Worm (Caenorhabditis elegans) whole organism, L3 larva: ENCODE measurements around the gene C12D5.5.

Source experiments
- aly-2 ChIP-seq: fragments of 150-350 bp; optimal IDR thresholded peaks from 2 replicates; lab custom pipeline; 2014; ENCODE audit warnings: missing biosample characterization, missing genetic modification characterization
- ceh-28 ChIP-seq: fragments of 150-350 bp; optimal IDR thresholded peaks from 2 replicates; lab custom pipeline; 2014; ENCODE audit warnings: missing biosample characterization, missing genetic modification reagents, missing genetic modification characterization
- ceh-82 ChIP-seq: fragments of 150-350 bp; optimal IDR thresholded peaks from 2 replicates; lab custom pipeline; 2014; ENCODE audit warnings: missing biosample characterization, missing genetic modification characterization
- daf-12 ChIP-seq: fragments of 150-350 bp; optimal IDR thresholded peaks from 2 replicates; lab custom pipeline; 2014; ENCODE audit warnings: missing biosample characterization, missing genetic modification reagents, missing genetic modification characterization
- egl-27 ChIP-seq: sonication (generic microtip); optimal IDR thresholded peaks from 4 replicates; lab custom pipeline; 2017; ENCODE audit warnings: missing biosample characterization, missing genetic modification reagents, missing genetic modification characterization
- egl-5 ChIP-seq: fragments of 150-350 bp; optimal IDR thresholded peaks from 2 replicates; lab custom pipeline; 2017; ENCODE audit warnings: missing biosample characterization, missing genetic modification reagents, missing genetic modification characterization, inconsistent platforms
- elt-1 ChIP-seq: fragments of 150-350 bp; optimal IDR thresholded peaks from 2 replicates; lab custom pipeline; 2014; ENCODE audit warnings: missing biosample characterization, missing genetic modification characterization
- elt-2 ChIP-seq: sonication (generic microtip); optimal IDR thresholded peaks from 2 replicates; lab custom pipeline; 2016; ENCODE audit warnings: missing genetic modification reagents, mild to moderate bottlenecking, missing genetic modification characterization, missing compliant biosample characterization
- elt-3 ChIP-seq, 3 experiments: fragments of 150-350 bp in 1 of 3; sonication (generic microtip) in 2 of 3; optimal IDR thresholded peaks; 2 replicates in 2 of 3; 4 replicates in 1 of 3; lab custom pipeline; 2014 to 2017; ENCODE audit warnings: missing biosample characterization in 3 of 3, missing genetic modification characterization in 3 of 3
- eor-1 ChIP-seq, 2 experiments: fragments of 150-350 bp; optimal IDR thresholded peaks; 2 replicates each; lab custom pipeline; 2014 to 2018; ENCODE audit warnings: missing biosample characterization in 2 of 2, missing genetic modification characterization in 2 of 2
- fkh-10 ChIP-seq: sonication (generic microtip); optimal IDR thresholded peaks from 2 replicates; lab custom pipeline; 2017; ENCODE audit warnings: missing biosample characterization, missing genetic modification reagents, missing genetic modification characterization
- fkh-2 ChIP-seq: fragments of 150-350 bp; optimal IDR thresholded peaks from 2 replicates; lab custom pipeline; 2014; ENCODE audit warnings: missing biosample characterization, missing genetic modification reagents, missing genetic modification characterization
- hmg-11 ChIP-seq: sonication (generic microtip); optimal IDR thresholded peaks from 2 replicates; lab custom pipeline; 2016; ENCODE audit warnings: missing genetic modification characterization, missing compliant biosample characterization
- jun-1 ChIP-seq: fragments of 150-350 bp; optimal IDR thresholded peaks from 2 replicates; lab custom pipeline; 2014; ENCODE audit warnings: missing biosample characterization, missing genetic modification reagents, missing genetic modification characterization
- lin-39 ChIP-seq: fragments of 150-350 bp; optimal IDR thresholded peaks from 2 replicates; lab custom pipeline; 2018; ENCODE audit warnings: missing biosample characterization, missing genetic modification reagents, missing genetic modification characterization
- lsy-12 ChIP-seq: sonication (generic microtip); optimal IDR thresholded peaks from 2 replicates; lab custom pipeline; 2016; ENCODE audit warnings: mild to moderate bottlenecking, missing genetic modification characterization, missing compliant biosample characterization
- mdl-1 ChIP-seq: fragments of 150-350 bp; optimal IDR thresholded peaks from 2 replicates; lab custom pipeline; 2014; ENCODE audit warnings: missing biosample characterization, missing genetic modification characterization
- nfya-1 ChIP-seq: sonication (generic microtip); optimal IDR thresholded peaks from 2 replicates; lab custom pipeline; 2017; ENCODE audit warnings: missing genetic modification characterization, mild to moderate bottlenecking, missing compliant biosample characterization, antibody characterized with exemption, moderate library complexity; ENCODE audit not compliant: insufficient read depth
- nhr-11 ChIP-seq: fragments of 150-350 bp; optimal IDR thresholded peaks from 2 replicates; lab custom pipeline; 2014; ENCODE audit warnings: missing biosample characterization, missing genetic modification characterization
- nhr-23 ChIP-seq: fragments of 150-350 bp; optimal IDR thresholded peaks from 2 replicates; lab custom pipeline; 2014; ENCODE audit warnings: missing biosample characterization, missing genetic modification reagents, missing genetic modification characterization
- nhr-25 ChIP-seq: sonication (generic microtip); optimal IDR thresholded peaks from 2 replicates; lab custom pipeline; 2017; ENCODE audit warnings: missing biosample characterization, missing genetic modification characterization
- nhr-28 ChIP-seq: fragments of 150-350 bp; optimal IDR thresholded peaks from 2 replicates; lab custom pipeline; 2014; ENCODE audit warnings: missing biosample characterization, missing genetic modification characterization
- nhr-67 ChIP-seq: fragments of 150-350 bp; optimal IDR thresholded peaks from 2 replicates; lab custom pipeline; 2014; ENCODE audit warnings: missing biosample characterization, missing genetic modification characterization
- nhr-76 ChIP-seq: fragments of 150-350 bp; sonication (generic microtip); optimal IDR thresholded peaks from 5 replicates; lab custom pipeline; 2014; ENCODE audit warnings: missing biosample characterization, missing genetic modification characterization
- nhr-77 ChIP-seq: fragments of 150-350 bp; optimal IDR thresholded peaks from 2 replicates; lab custom pipeline; 2014; ENCODE audit warnings: missing biosample characterization, missing genetic modification characterization
- pqm-1 ChIP-seq: fragments of 150-350 bp; optimal IDR thresholded peaks from 2 replicates; lab custom pipeline; 2017; ENCODE audit warnings: missing biosample characterization, missing genetic modification characterization, inconsistent platforms
- skn-1 ChIP-seq: fragments of 150-350 bp; optimal IDR thresholded peaks from 2 replicates; lab custom pipeline; 2014; ENCODE audit warnings: missing biosample characterization, missing genetic modification characterization
- snpc-4 ChIP-seq: fragments of 150-350 bp; optimal IDR thresholded peaks from 2 replicates; lab custom pipeline; 2014; ENCODE audit warnings: missing biosample characterization, missing genetic modification characterization
- tbx-2 ChIP-seq: sonication (generic microtip); optimal IDR thresholded peaks from 2 replicates; lab custom pipeline; 2016; ENCODE audit warnings: mild to moderate bottlenecking, missing genetic modification characterization, missing compliant biosample characterization
- ztf-11 ChIP-seq: fragments of 150-350 bp; optimal IDR thresholded peaks from 2 replicates; lab custom pipeline; 2014; ENCODE audit warnings: missing biosample characterization, missing genetic modification characterization

Gene C12D5.5

ce11 chrV:7681388-7681787 is 13.3 kb downstream of the C12D5.5 start, which contains the start of gene cyp-33A1:
TSS of gene cyp-33A1 (minus strand) at chrV:7681459.
- TF ChIP-seq skn-1 (no peak), egl-5 (peak; percentile 29), pqm-1 (tag; lab: Kevin White, UChicago) (peak; percentile 74), nhr-25 (tag; lab: Kevin White, UChicago) (peak; percentile 25), ceh-28 (tag; lab: Kevin White, UChicago) (peak; percentile 65), elt-2 (peak; percentile 32), nhr-23 (peak; percentile 36), elt-1 (no peak)

DNA sequence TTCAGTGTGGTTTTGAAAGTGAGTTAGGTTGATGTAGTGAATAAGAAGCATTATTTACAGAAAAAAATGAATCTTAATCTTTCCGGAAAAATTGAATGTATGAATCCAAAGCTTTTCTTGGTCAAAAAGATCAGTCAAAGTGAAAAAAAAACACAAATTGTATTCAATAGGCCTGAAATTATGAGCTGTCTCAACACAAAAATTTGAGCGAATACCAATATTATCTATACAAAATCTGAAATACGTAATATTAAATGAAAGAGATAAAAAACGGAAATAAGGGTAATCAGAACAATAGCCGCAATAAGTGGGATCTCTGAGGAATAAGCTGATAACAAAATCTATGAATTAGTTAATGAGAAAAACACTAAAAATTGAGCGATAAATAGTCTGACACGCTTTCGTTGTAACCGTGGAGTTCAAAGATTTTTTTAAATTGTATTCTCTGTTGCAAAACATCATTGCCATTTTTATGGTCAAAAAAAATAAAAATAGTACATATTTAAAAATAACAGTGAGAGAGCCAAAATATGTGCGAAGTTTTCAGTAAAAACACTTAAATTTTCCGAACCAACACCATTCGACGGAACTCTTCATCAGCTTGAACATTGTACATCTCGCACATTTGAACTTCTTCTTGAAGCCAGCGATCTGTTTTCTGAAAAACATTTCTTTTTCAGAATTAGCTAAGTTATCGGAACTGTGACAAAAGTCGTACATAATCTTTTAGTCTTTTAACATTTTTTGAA is 16.0 kb downstream of the C12D5.5 start, which contains the start of gene sre-11:
sre-11 (minus strand) TSS at position 51 of the 749 bp plus-strand sequence.
- TF ChIP-seq hmg-11 (tag; lab: Kevin White, UChicago) (no peak), nhr-77 (tag; lab: Kevin White, UChicago) (no peak), mdl-1 (tag; lab: Kevin White, UChicago) (no peak), daf-12 (tag; lab: Kevin White, UChicago) (no peak), lin-39 (no peak), nhr-11 (tag; lab: Kevin White, UChicago) (no peak), nhr-67 (tag; lab: Kevin White, UChicago) (no peak), egl-27 (tag; lab: Kevin White, UChicago) (no peak), pqm-1 (tag; lab: Kevin White, UChicago) (no peak), nhr-23 (no peak)

DNA sequence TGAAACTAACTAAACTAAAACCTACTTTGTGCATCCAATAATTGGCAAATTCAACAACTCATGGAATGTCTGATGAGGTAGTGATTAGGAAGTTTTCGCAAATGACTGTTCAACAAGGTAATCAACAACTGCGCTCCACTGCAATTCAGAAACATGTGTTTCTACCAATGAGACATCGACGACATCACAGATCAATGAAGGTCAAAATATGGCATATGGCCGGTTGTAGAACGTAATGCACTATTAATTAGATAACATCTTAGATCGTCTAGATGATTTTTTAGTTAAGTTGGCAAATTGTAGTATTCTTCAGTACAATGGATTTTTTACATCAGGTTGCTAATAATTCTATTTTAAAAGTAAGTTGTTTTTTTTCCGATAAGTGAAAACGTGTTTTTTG is 18.1 kb downstream of the C12D5.5 start, which contains the start of the genes nhr-94 and nhr-152:
nhr-94 (minus strand) TSS at position 147 of the 400 bp plus-strand sequence.
nhr-152 (plus strand) TSS at position 162 of the 400 bp plus-strand sequence.
- TF ChIP-seq elt-1 (peak; percentile 97), nfya-1 (peak; percentile 46), nhr-25 (tag; lab: Kevin White, UChicago) (peak; percentile 80), egl-27 (tag; lab: Kevin White, UChicago) (no peak)

- TF ChIP-seq nhr-76: no peak
- TF ChIP-seq fkh-10 (GFP tag; lab: Kevin White, UChicago): no peak
- no peak for TF ChIP-seq snpc-4 (tag; lab: Kevin White, UChicago)
- TF ChIP-seq fkh-2 (tag; lab: Kevin White, UChicago): no peak
- no peak for TF ChIP-seq eor-1 (tag; optimal IDR thresholded peaks at IDR 0.05; lab: Kevin White, UChicago)
- no peak for TF ChIP-seq egl-5
- no peak for TF ChIP-seq tbx-2 (tag; lab: Kevin White, UChicago)
- TF ChIP-seq aly-2 (tag; lab: Kevin White, UChicago): no peak
- TF ChIP-seq nhr-23: no peak
- no peak for TF ChIP-seq nhr-11 (tag; lab: Kevin White, UChicago)
- no peak for TF ChIP-seq nhr-25 (tag; lab: Kevin White, UChicago)
- TF ChIP-seq nhr-28: no peak
- no peak for TF ChIP-seq daf-12 (tag; lab: Kevin White, UChicago)
Observed at ce11 chrV:7689888-7690287, 21.8 kb downstream of the C12D5.5 start, which contains the start of gene C12D5.9. TSS of gene C12D5.9 (minus strand) at chrV:7689988.

DNA sequence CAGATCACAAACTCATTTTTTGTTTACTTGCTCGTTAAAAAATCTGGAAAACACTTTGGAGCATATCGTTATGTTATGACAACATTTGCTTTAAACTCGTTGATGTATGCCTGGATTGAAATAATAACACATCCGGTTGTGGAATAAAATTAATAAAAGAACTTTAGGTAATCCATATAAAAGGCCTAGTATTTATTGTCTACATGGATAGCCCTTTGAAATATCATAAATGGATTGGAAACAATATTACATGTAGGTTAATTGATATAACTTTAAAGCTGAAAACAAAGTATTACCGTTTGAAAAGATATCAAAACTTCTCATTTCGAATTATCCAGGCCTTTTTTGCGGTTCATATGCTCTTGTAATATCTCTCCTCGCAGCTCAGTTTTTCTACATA is 22.6 kb downstream of the C12D5.5 start:
- TF ChIP-seq jun-1 (tag; lab: Kevin White, UChicago) (no peak), eor-1 (tag; optimal IDR thresholded peaks at IDR 0.05; lab: Kevin White, UChicago) (no peak), hmg-11 (tag; lab: Kevin White, UChicago) (no peak), lin-39 (no peak), fkh-10 (GFP tag; lab: Kevin White, UChicago) (no peak), elt-3 (tag; optimal IDR thresholded peaks at IDR 0.05; lab: Kevin White, UChicago) (no peak), daf-12 (tag; lab: Kevin White, UChicago) (no peak), ztf-11 (no peak), ceh-82 (no peak)
- TF ChIP-seq, all 47 proteins: peak for 0

DNA sequence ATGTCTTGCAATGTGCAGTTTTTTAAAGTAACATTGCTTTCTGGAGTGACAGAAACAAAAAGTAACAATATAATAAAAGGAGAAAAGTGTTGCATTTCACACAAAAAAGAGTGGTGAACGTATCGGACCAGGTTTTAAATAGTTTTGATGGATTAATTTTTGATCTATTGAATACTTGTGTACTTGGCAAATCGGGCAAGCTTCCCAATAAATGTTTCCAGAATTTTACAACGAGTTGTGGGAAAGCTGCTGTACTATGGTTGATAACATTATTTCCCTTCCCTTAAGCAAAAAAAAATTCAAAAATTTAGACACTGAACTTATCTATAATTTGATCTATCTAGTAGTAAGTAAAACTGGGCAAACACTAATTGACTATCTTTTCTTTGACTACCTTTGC is 25.4 kb downstream of the C12D5.5 start, which contains the start of gene C12D5.10:
C12D5.10 (minus strand) TSS at position 101 of the 400 bp plus-strand sequence.
- TF ChIP-seq hmg-11 (tag; lab: Kevin White, UChicago) (no peak), aly-2 (tag; lab: Kevin White, UChicago) (no peak), lsy-12 (tag; lab: Kevin White, UChicago) (no peak)
